Worm (Caenorhabditis elegans) whole organism, L1 larva: ENCODE measurements around the gene fum-1.
A peak's percentile ranks its signal among the peaks of the same experiment; 100 is the strongest.

ENCODE experiments used
- F16B12.6 ChIP-seq: fragments of 150-350 bp; optimal IDR thresholded peaks from 2 replicates; lab custom pipeline; 2014; ENCODE audit warnings: missing biosample characterization, missing genetic modification characterization
- Y116A8C.19 ChIP-seq: sonication (generic microtip); optimal IDR thresholded peaks from 2 replicates; lab custom pipeline; 2016; ENCODE audit warnings: missing compliant biosample characterization, missing genetic modification characterization, borderline replicate concordance
- aha-1 ChIP-seq: fragments of 150-350 bp; optimal IDR thresholded peaks from 2 replicates; lab custom pipeline; 2014; ENCODE audit warnings: missing biosample characterization, missing genetic modification characterization
- alr-1 ChIP-seq: fragments of 200-800 bp; sonication (Bioruptor generic); optimal IDR thresholded peaks from 2 replicates; lab custom pipeline; 2018; ENCODE audit warnings: borderline replicate concordance, mild to moderate bottlenecking, missing genetic modification characterization, missing compliant biosample characterization
- aly-2 ChIP-seq: fragments of 150-350 bp; optimal IDR thresholded peaks from 2 replicates; lab custom pipeline; 2014; ENCODE audit warnings: missing biosample characterization, missing genetic modification characterization
- blmp-1 ChIP-seq: fragments of 150-350 bp; optimal IDR thresholded peaks from 2 replicates; lab custom pipeline; 2014; ENCODE audit warnings: missing biosample characterization, missing genetic modification characterization
- ceh-63 ChIP-seq: fragments of 200-800 bp; sonication (Bioruptor generic); optimal IDR thresholded peaks from 2 replicates; lab custom pipeline; 2018; ENCODE audit warnings: mild to moderate bottlenecking, missing genetic modification characterization, missing compliant biosample characterization
- ceh-8 ChIP-seq: fragments of 200-800 bp; sonication (Bioruptor generic); optimal IDR thresholded peaks from 2 replicates; lab custom pipeline; 2018; ENCODE audit warnings: mild to moderate bottlenecking, missing genetic modification characterization, moderate library complexity, missing compliant biosample characterization
- ceh-82 ChIP-seq, 3 experiments: fragments of 150-350 bp in 1 of 3; sonication (generic microtip) in 2 of 3; optimal IDR thresholded peaks; 2 replicates each; lab custom pipeline; 2014 to 2017; ENCODE audit warnings: missing biosample characterization in 3 of 3, missing genetic modification characterization in 3 of 3
- ceh-88 ChIP-seq: fragments of 200-800 bp; sonication (Bioruptor generic); IDR thresholded peaks from 2 replicates; pipeline ENCODE4 v1.3.6; 2022; ENCODE audit warnings: missing genetic modification characterization, missing compliant biosample characterization
- ceh-90 ChIP-seq: sonication (generic microtip); optimal IDR thresholded peaks from 2 replicates; lab custom pipeline; 2016; ENCODE audit warnings: missing genetic modification characterization, missing compliant biosample characterization
- ces-1 ChIP-seq: fragments of 150-350 bp; optimal IDR thresholded peaks from 2 replicates; lab custom pipeline; 2014; ENCODE audit warnings: missing biosample characterization, missing genetic modification reagents, missing genetic modification characterization
- dpl-1 ChIP-seq, 3 experiments: fragments of 150-350 bp in 2 of 3; sonication (generic microtip) in 1 of 3; optimal IDR thresholded peaks; 2 replicates each; lab custom pipeline; 2014 to 2017; ENCODE audit warnings: missing biosample characterization in 3 of 3, missing genetic modification characterization in 3 of 3, missing genetic modification reagents in 3 of 3
- efl-3 ChIP-seq: fragments of 200-800 bp; sonication (Bioruptor generic); optimal IDR thresholded peaks from 2 replicates; lab custom pipeline; 2018; ENCODE audit warnings: mild to moderate bottlenecking, missing genetic modification characterization, missing compliant biosample characterization
- egl-27 ChIP-seq, 2 experiments: fragments of 150-350 bp in 1 of 2; sonication (generic microtip); optimal IDR thresholded peaks; 3 replicates each; lab custom pipeline; 2017 to 2018; ENCODE audit warnings: missing biosample characterization in 2 of 2, missing genetic modification characterization in 2 of 2, missing genetic modification reagents in 2 of 2
- elt-3 ChIP-seq, 6 experiments: fragments of 150-350 bp in 1 of 6; sonication (generic microtip); optimal IDR thresholded peaks; 2 replicates each; lab custom pipeline; 2017 to 2018; ENCODE audit warnings: missing biosample characterization in 6 of 6, missing genetic modification characterization in 6 of 6, inconsistent platforms in 1 of 6
- ets-5 ChIP-seq: fragments of 200-800 bp; sonication (Bioruptor generic); IDR thresholded peaks from 2 replicates; pipeline ENCODE4 v1.3.6; 2022; ENCODE audit warnings: missing genetic modification characterization, missing compliant biosample characterization
- fkh-10 ChIP-seq: sonication (generic microtip); optimal IDR thresholded peaks from 2 replicates; lab custom pipeline; 2017; ENCODE audit warnings: missing biosample characterization, missing genetic modification reagents, missing genetic modification characterization
- fkh-4 ChIP-seq: sonication (generic microtip); optimal IDR thresholded peaks from 2 replicates; lab custom pipeline; 2016; ENCODE audit warnings: missing compliant biosample characterization, missing genetic modification characterization, borderline replicate concordance
- fkh-8 ChIP-seq: sonication (generic microtip); optimal IDR thresholded peaks from 2 replicates; lab custom pipeline; 2016; ENCODE audit warnings: mild to moderate bottlenecking, missing genetic modification characterization, missing compliant biosample characterization
- fos-1 ChIP-seq: fragments of 150-350 bp; optimal IDR thresholded peaks from 2 replicates; lab custom pipeline; 2014; ENCODE audit warnings: missing biosample characterization, missing genetic modification characterization
- hlh-17 ChIP-seq: fragments of 200-800 bp; sonication (Bioruptor generic); optimal IDR thresholded peaks from 2 replicates; lab custom pipeline; 2018; ENCODE audit warnings: missing genetic modification characterization, mild to moderate bottlenecking, missing compliant biosample characterization, moderate library complexity, borderline replicate concordance
- hlh-4 ChIP-seq: sonication (generic microtip); optimal IDR thresholded peaks from 2 replicates; lab custom pipeline; 2016; ENCODE audit warnings: mild to moderate bottlenecking, missing genetic modification characterization, missing compliant biosample characterization
- jun-1 ChIP-seq: fragments of 150-350 bp; optimal IDR thresholded peaks from 2 replicates; lab custom pipeline; 2014; ENCODE audit warnings: missing biosample characterization, missing genetic modification reagents, missing genetic modification characterization
- lin-13 ChIP-seq: fragments of 150-350 bp; optimal IDR thresholded peaks from 2 replicates; lab custom pipeline; 2014; ENCODE audit warnings: missing biosample characterization, missing genetic modification reagents, missing genetic modification characterization
- lin-14 ChIP-seq: fragments of 200-800 bp; sonication (Bioruptor generic); optimal IDR thresholded peaks from 2 replicates; lab custom pipeline; 2018; ENCODE audit warnings: mild to moderate bottlenecking, missing genetic modification characterization, moderate library complexity, missing compliant biosample characterization
- lin-15B ChIP-seq: fragments of 150-350 bp; sonication (generic microtip); optimal IDR thresholded peaks from 3 replicates; lab custom pipeline; 2014; ENCODE audit warnings: missing biosample characterization, missing genetic modification characterization
- lin-35 ChIP-seq, 2 experiments: fragments of 150-350 bp; optimal IDR thresholded peaks; 2 replicates each; lab custom pipeline; 2014; ENCODE audit warnings: missing biosample characterization in 2 of 2, missing genetic modification characterization in 2 of 2, missing genetic modification reagents in 2 of 2
- lin-39 ChIP-seq: fragments of 150-350 bp; optimal IDR thresholded peaks from 2 replicates; lab custom pipeline; 2014; ENCODE audit warnings: missing biosample characterization, missing genetic modification reagents, missing genetic modification characterization
- lir-3 ChIP-seq: sonication (generic microtip); optimal IDR thresholded peaks from 2 replicates; lab custom pipeline; 2016; ENCODE audit warnings: mild to moderate bottlenecking, missing genetic modification characterization, moderate library complexity, missing compliant biosample characterization; ENCODE audit not compliant: poor library complexity
- lsy-2 ChIP-seq, 2 experiments: fragments of 150-350 bp; optimal IDR thresholded peaks; 2 replicates each; lab custom pipeline; 2014; ENCODE audit warnings: missing biosample characterization in 2 of 2, missing genetic modification characterization in 2 of 2
- mab-9 ChIP-seq: fragments of 200-800 bp; sonication (Bioruptor generic); IDR thresholded peaks from 2 replicates; pipeline ENCODE4 v1.3.6; 2022; ENCODE audit warnings: missing genetic modification reagents, missing genetic modification characterization, missing compliant biosample characterization
- nhr-19 ChIP-seq: fragments of 200-800 bp; sonication (Bioruptor generic); conservative IDR thresholded peaks from 2 replicates; pipeline ENCODE4 v1.3.6; 2022; ENCODE audit warnings: missing genetic modification characterization, missing compliant biosample characterization
- nhr-237 ChIP-seq: fragments of 150-350 bp; optimal IDR thresholded peaks from 2 replicates; lab custom pipeline; 2014; ENCODE audit warnings: missing biosample characterization, missing genetic modification characterization
- nhr-47 ChIP-seq: sonication (generic microtip); optimal IDR thresholded peaks from 2 replicates; lab custom pipeline; 2016; ENCODE audit warnings: mild to moderate bottlenecking, missing genetic modification characterization, moderate library complexity, missing compliant biosample characterization
- nhr-76 ChIP-seq: sonication (generic microtip); optimal IDR thresholded peaks from 2 replicates; lab custom pipeline; 2017; ENCODE audit warnings: missing biosample characterization, missing genetic modification characterization
- nhr-77 ChIP-seq: fragments of 150-350 bp; optimal IDR thresholded peaks from 2 replicates; lab custom pipeline; 2014; ENCODE audit warnings: missing biosample characterization, missing genetic modification characterization
- nhr-90 ChIP-seq: sonication (generic microtip); optimal IDR thresholded peaks from 2 replicates; lab custom pipeline; 2016; ENCODE audit warnings: mild to moderate bottlenecking, missing genetic modification characterization, missing compliant biosample characterization; ENCODE audit not compliant: poor library complexity
- pag-3 ChIP-seq: sonication (generic microtip); optimal IDR thresholded peaks from 2 replicates; lab custom pipeline; 2017; ENCODE audit warnings: missing genetic modification characterization, mild to moderate bottlenecking, missing compliant biosample characterization, antibody characterized with exemption, borderline replicate concordance; ENCODE audit not compliant: insufficient read depth
- pqm-1 ChIP-seq: sonication (generic microtip); optimal IDR thresholded peaks from 3 replicates; lab custom pipeline; 2017; ENCODE audit warnings: missing biosample characterization, missing genetic modification characterization
- skn-1 ChIP-seq: fragments of 150-350 bp; optimal IDR thresholded peaks from 2 replicates; lab custom pipeline; 2014; ENCODE audit warnings: missing biosample characterization, missing genetic modification characterization
- snu-23 ChIP-seq: sonication (generic microtip); optimal IDR thresholded peaks from 2 replicates; lab custom pipeline; 2016; ENCODE audit warnings: missing genetic modification characterization, missing compliant biosample characterization
- sox-4 ChIP-seq: sonication (generic microtip); optimal IDR thresholded peaks from 2 replicates; lab custom pipeline; 2016; ENCODE audit warnings: missing genetic modification characterization, missing compliant biosample characterization
- sup-37 ChIP-seq: fragments of 200-800 bp; sonication (Bioruptor generic); optimal IDR thresholded peaks from 2 replicates; lab custom pipeline; 2018; ENCODE audit warnings: mild to moderate bottlenecking, missing genetic modification characterization, missing compliant biosample characterization
- swsn-7 ChIP-seq: sonication (generic microtip); optimal IDR thresholded peaks from 2 replicates; lab custom pipeline; 2016; ENCODE audit warnings: missing genetic modification characterization, missing compliant biosample characterization
- tbx-2 ChIP-seq: sonication (generic microtip); optimal IDR thresholded peaks from 2 replicates; lab custom pipeline; 2016; ENCODE audit warnings: missing genetic modification characterization, missing compliant biosample characterization
- tlp-1 ChIP-seq: fragments of 150-350 bp; optimal IDR thresholded peaks from 2 replicates; lab custom pipeline; 2014; ENCODE audit warnings: missing biosample characterization, missing genetic modification characterization
- unc-86 ChIP-seq: sonication (generic microtip); optimal IDR thresholded peaks from 2 replicates; lab custom pipeline; 2016; ENCODE audit warnings: missing genetic modification characterization, missing compliant biosample characterization
- vab-15 ChIP-seq: sonication (generic microtip); optimal IDR thresholded peaks from 2 replicates; lab custom pipeline; 2017; ENCODE audit warnings: missing genotype, mild to moderate bottlenecking, missing genetic modification characterization, missing compliant biosample characterization
- xbp-1 ChIP-seq: sonication (generic microtip); optimal IDR thresholded peaks from 2 replicates; lab custom pipeline; 2016; ENCODE audit warnings: missing genetic modification characterization, missing compliant biosample characterization
- zag-1 ChIP-seq: fragments of 150-350 bp; optimal IDR thresholded peaks from 2 replicates; lab custom pipeline; 2014; ENCODE audit warnings: missing biosample characterization, missing genetic modification characterization
- zip-4 ChIP-seq: fragments of 200-800 bp; sonication (Bioruptor generic); optimal IDR thresholded peaks from 2 replicates; lab custom pipeline; 2018; ENCODE audit warnings: mild to moderate bottlenecking, missing genetic modification characterization, moderate library complexity, missing compliant biosample characterization
- ztf-4 ChIP-seq: fragments of 150-350 bp; optimal IDR thresholded peaks from 2 replicates; lab custom pipeline; 2014; ENCODE audit warnings: missing biosample characterization, missing genetic modification characterization

fum-1 gene

DNA sequence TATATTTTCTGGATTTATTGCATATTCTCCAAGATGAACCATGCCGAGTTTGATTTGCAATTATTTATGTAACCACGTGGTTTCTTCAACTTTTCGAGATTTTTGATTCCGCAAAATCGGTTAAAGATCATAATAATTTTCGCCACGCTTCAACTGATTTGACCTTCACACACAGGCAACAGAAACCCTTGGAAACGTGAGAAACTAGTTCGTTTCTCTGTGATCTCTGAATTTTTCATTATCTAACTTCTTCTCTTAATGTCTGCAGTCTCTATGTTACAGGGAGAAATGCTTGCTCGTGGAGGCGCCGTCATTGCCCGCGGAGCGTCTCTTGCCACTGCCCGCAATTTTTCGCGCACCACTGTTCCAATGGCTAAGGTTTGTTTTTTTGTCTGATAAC, at the start of gene fum-1:
TSS of gene fum-1 (plus strand) at position 259 of the 400 bp plus-strand sequence.
- peak; percentile 7 for TF ChIP-seq fos-1
- TF ChIP-seq nhr-77 = peak; percentile 53
- TF ChIP-seq Y116A8C.19 (tag; lab: Kevin White, UChicago) = no peak
- TF ChIP-seq alr-1 (tag; lab: Kevin White, UChicago) = no peak
- no peak for TF ChIP-seq skn-1
- no peak for TF ChIP-seq vab-15
- no peak for TF ChIP-seq pqm-1
- TF ChIP-seq pag-3 = no peak
- TF ChIP-seq nhr-19 (GFP tag; lab: Robert Waterston, UW) = peak; percentile 37
- TF ChIP-seq fkh-4 = no peak
- peak; percentile 84 for TF ChIP-seq lin-14 (GFP tag; lab: Kevin White, UChicago)
- no peak for TF ChIP-seq aly-2 (tag; lab: Kevin White, UChicago)
- peak; percentile 42 for TF ChIP-seq xbp-1
- peak in 2 of 3 experiments; percentile 20 to 24 for TF ChIP-seq ceh-82 (tag; optimal IDR thresholded peaks at IDR 0.05; lab: Kevin White, UChicago)
- no peak for TF ChIP-seq unc-86 (tag; lab: Kevin White, UChicago)
- peak; percentile 47 for TF ChIP-seq nhr-90 (tag; lab: Kevin White, UChicago)
- TF ChIP-seq F16B12.6 (tag; lab: Kevin White, UChicago) = peak; percentile 14
- no peak for TF ChIP-seq tlp-1 (tag; lab: Kevin White, UChicago)
- TF ChIP-seq ces-1 (GFP tag; lab: Kevin White, UChicago) = no peak
- TF ChIP-seq lin-13 (GFP tag; lab: Kevin White, UChicago) = peak; percentile 9
- TF ChIP-seq lir-3 (tag; lab: Kevin White, UChicago) = no peak
- TF ChIP-seq fkh-8 (tag; lab: Kevin White, UChicago) = peak; percentile 13
- TF ChIP-seq elt-3 (tag; optimal IDR thresholded peaks at IDR 0.05; lab: Kevin White, UChicago) = no peak
- no peak for TF ChIP-seq ceh-63 (GFP tag; lab: Kevin White, UChicago)
- TF ChIP-seq fkh-10 (GFP tag; lab: Kevin White, UChicago) = no peak
- no peak for TF ChIP-seq ceh-88 (GFP tag; lab: Robert Waterston, UW)
- no peak for TF ChIP-seq sox-4
- TF ChIP-seq nhr-237 (tag; lab: Kevin White, UChicago) = no peak
- TF ChIP-seq lin-15B (tag; lab: Kevin White, UChicago) = no peak
- no peak for TF ChIP-seq ceh-90 (tag; lab: Kevin White, UChicago)
- no peak for TF ChIP-seq egl-27 (tag; optimal IDR thresholded peaks at IDR 0.05; lab: Kevin White, UChicago)
- TF ChIP-seq ceh-8 (GFP tag; lab: Kevin White, UChicago) = no peak
- no peak for TF ChIP-seq sup-37 (GFP tag; lab: Kevin White, UChicago)
- TF ChIP-seq ets-5 (GFP tag; lab: Robert Waterston, UW) = no peak
- TF ChIP-seq hlh-4 (tag; lab: Kevin White, UChicago) = no peak
- TF ChIP-seq lin-39 (tag; lab: Kevin White, UChicago) = peak; percentile 8
- TF ChIP-seq ztf-4 (tag; lab: Kevin White, UChicago) = no peak
- TF ChIP-seq swsn-7 (tag; lab: Kevin White, UChicago) = peak; percentile 7
- peak; percentile 65 for TF ChIP-seq snu-23 (GFP tag; lab: Kevin White, UChicago)
- TF ChIP-seq zip-4 (GFP tag; lab: Kevin White, UChicago) = no peak
- TF ChIP-seq tbx-2 (tag; lab: Kevin White, UChicago) = peak; percentile 32
- no peak for TF ChIP-seq efl-3 (GFP tag; lab: Kevin White, UChicago)
- TF ChIP-seq blmp-1 = peak; percentile 46
- peak; percentile 28 to 69 for TF ChIP-seq lin-35 (GFP tag; optimal IDR thresholded peaks at IDR 0.05; lab: Kevin White, UChicago)
- no peak for TF ChIP-seq jun-1 (tag; lab: Kevin White, UChicago)
- TF ChIP-seq nhr-76 (tag; lab: Kevin White, UChicago) = no peak
- no peak for TF ChIP-seq hlh-17 (GFP tag; lab: Kevin White, UChicago)
- TF ChIP-seq zag-1 (tag; lab: Kevin White, UChicago) = no peak
- TF ChIP-seq dpl-1 (GFP tag; optimal IDR thresholded peaks at IDR 0.05; lab: Kevin White, UChicago) = peak; percentile 14 to 47 (median 31)
- TF ChIP-seq lsy-2 (tag; optimal IDR thresholded peaks at IDR 0.05; lab: Kevin White, UChicago) = peak; percentile 36 to 67
- no peak for TF ChIP-seq aha-1 (tag; lab: Kevin White, UChicago)
- TF ChIP-seq mab-9 (GFP tag; lab: Robert Waterston, UW) = no peak
- TF ChIP-seq nhr-47 (tag; lab: Kevin White, UChicago) = peak; percentile 61
